Worm (Caenorhabditis elegans): ENCODE results near the gene prdm-14.

Gene prdm-14

ce11 chrX:9078149-9078548 is 32.1 kb downstream of the prdm-14 start (continued):
- no peak for TF ChIP-seq ceh-9 (tag; optimal IDR thresholded peaks at IDR 0.05)
- no peak for TF ChIP-seq pha-4 (tag; optimal IDR thresholded peaks at IDR 0.05)
- no peak for TF ChIP-seq hlh-15 (tag; optimal IDR thresholded peaks at IDR 0.05)
- peak; percentile 43 for TF ChIP-seq ceh-6 (GFP tag; optimal IDR thresholded peaks at IDR 0.05)
- TF ChIP-seq ceh-48 (tag; optimal IDR thresholded peaks at IDR 0.05), result peak; percentile 46
- TF ChIP-seq mec-3 (tag; optimal IDR thresholded peaks at IDR 0.05; ENCODE audit: borderline replicate concordance), result no peak
- peak; percentile 23 for TF ChIP-seq lin-11 (tag; optimal IDR thresholded peaks at IDR 0.05)
- peak; percentile 1 for TF ChIP-seq rnt-1 (tag; optimal IDR thresholded peaks at IDR 0.05)
- TF ChIP-seq nhr-11 (tag; optimal IDR thresholded peaks at IDR 0.05), result no peak
- TF ChIP-seq dmd-4 (tag; optimal IDR thresholded peaks at IDR 0.05; ENCODE audit: borderline replicate concordance), result no peak
- TF ChIP-seq pag-3 (tag; optimal IDR thresholded peaks at IDR 0.05; ENCODE audit: borderline replicate concordance), result no peak
- no peak for TF ChIP-seq ceh-18 (tag; optimal IDR thresholded peaks at IDR 0.05)
- TF ChIP-seq ceh-2 (tag; optimal IDR thresholded peaks at IDR 0.05), result no peak
- peak; percentile 62 for TF ChIP-seq ref-2 (tag; optimal IDR thresholded peaks at IDR 0.05)
- TF ChIP-seq dve-1 (tag; optimal IDR thresholded peaks at IDR 0.05), result no peak
- no peak for TF ChIP-seq odd-2 (tag; optimal IDR thresholded peaks at IDR 0.05)
- TF ChIP-seq ceh-31 (tag; optimal IDR thresholded peaks at IDR 0.05), result peak; percentile 11
- no peak for TF ChIP-seq ztf-16 (tag; optimal IDR thresholded peaks at IDR 0.05)
- no peak for TF ChIP-seq eyg-1 (tag; optimal IDR thresholded peaks at IDR 0.05)
- peak; percentile 37 for TF ChIP-seq nfya-1 (tag; optimal IDR thresholded peaks at IDR 0.05)
- TF ChIP-seq unc-42 (tag; optimal IDR thresholded peaks at IDR 0.05), result no peak
- peak; percentile 68 for TF ChIP-seq syd-9 (tag; optimal IDR thresholded peaks at IDR 0.05)
- TF ChIP-seq ceh-45 (GFP tag; IDR thresholded peaks at IDR 0.05), result peak; percentile 43; the same call in 1 of the 2 replicates
- peak; percentile 37 for TF ChIP-seq sox-4 (tag; optimal IDR thresholded peaks at IDR 0.05)
- TF ChIP-seq K09A11.1 (tag; optimal IDR thresholded peaks at IDR 0.05; ENCODE audit: insufficient read depth), result no peak
- TF ChIP-seq Y22D7AL.16 (tag; optimal IDR thresholded peaks at IDR 0.05), result peak; percentile 33
- no peak for TF ChIP-seq pqm-1 (tag; optimal IDR thresholded peaks at IDR 0.05)
- TF ChIP-seq fkh-6 (tag; optimal IDR thresholded peaks at IDR 0.05), result no peak
- no peak for TF ChIP-seq ceh-14 (tag; optimal IDR thresholded peaks at IDR 0.05)
- peak; percentile 54 for TF ChIP-seq nhr-232 (tag; optimal IDR thresholded peaks at IDR 0.05)
- peak; percentile 54 for TF ChIP-seq hlh-13 (GFP tag; optimal IDR thresholded peaks at IDR 0.05)
- TF ChIP-seq pros-1 (tag; optimal IDR thresholded peaks at IDR 0.05), result no peak
- peak; percentile 31 for TF ChIP-seq sdc-2 (tag; optimal IDR thresholded peaks at IDR 0.05)
- TF ChIP-seq ahr-1 (tag; optimal IDR thresholded peaks at IDR 0.05), result no peak
- no peak for TF ChIP-seq ceh-19 (GFP tag; optimal IDR thresholded peaks at IDR 0.05)

ce11 chrX:9081212-9081611 is 35.2 kb downstream of the prdm-14 start:
- TF ChIP-seq K09A11.1 (tag; optimal IDR thresholded peaks at IDR 0.05; ENCODE audit: insufficient read depth) (no peak), ceh-45 (GFP tag; IDR thresholded peaks at IDR 0.05) (no peak), nfya-1 (tag; optimal IDR thresholded peaks at IDR 0.05) (no peak), ceh-9 (tag; optimal IDR thresholded peaks at IDR 0.05) (no peak), hlh-15 (tag; optimal IDR thresholded peaks at IDR 0.05) (no peak), ceh-6 (GFP tag; optimal IDR thresholded peaks at IDR 0.05) (no peak), Y22D7AL.16 (tag; optimal IDR thresholded peaks at IDR 0.05) (no peak), syd-9 (tag; optimal IDR thresholded peaks at IDR 0.05) (no peak), ceh-48 (tag; optimal IDR thresholded peaks at IDR 0.05) (no peak), rnt-1 (tag; optimal IDR thresholded peaks at IDR 0.05) (no peak), npax-4 (tag; optimal IDR thresholded peaks at IDR 0.05) (no peak), dve-1 (tag; optimal IDR thresholded peaks at IDR 0.05) (no peak), hlh-13 (GFP tag; optimal IDR thresholded peaks at IDR 0.05) (no peak), ref-2 (tag; optimal IDR thresholded peaks at IDR 0.05) (no peak), unc-3 (GFP tag; conservative IDR thresholded peaks at IDR 0.05) (no peak), unc-3 (tag; optimal IDR thresholded peaks at IDR 0.05) (no peak), sdc-2 (tag; optimal IDR thresholded peaks at IDR 0.05) (no peak), unc-42 (tag; optimal IDR thresholded peaks at IDR 0.05) (no peak), K02D7.2 (tag; optimal IDR thresholded peaks at IDR 0.05) (no peak), F13H6.1 (tag; optimal IDR thresholded peaks at IDR 0.05) (no peak), fax-1 (tag; optimal IDR thresholded peaks at IDR 0.05) (no peak)
